Fruit fly (Drosophila melanogaster) ovary, adult (tissue): ENCODE data around the gene Obp19d.

ENCODE experiments used
- CG17801 ChIP-seq: fragments of 200-800 bp; optimal IDR thresholded peaks from 2 replicates; lab custom pipeline; 2019; ENCODE audit warnings: missing biosample characterization, mild to moderate bottlenecking, missing genetic modification characterization, moderate library complexity; ENCODE audit not compliant: partially characterized antibody

Gene Obp19d

dm6 chrX:20419313-20419712 is at the start of gene Obp19d:
Gene Obp19d, plus strand, starts transcription at chrX:20419613.
- TF ChIP-seq CG17801 (GFP tag; lab: Kevin White, UChicago), result no peak

- TF ChIP-seq CG17801 (GFP tag; lab: Kevin White, UChicago), result no peak
Observed at dm6 chrX:20376422-20376821, 43.0 kb upstream of the Obp19d start, which contains the start of gene CG12679. Gene CG12679, minus strand, starts transcription at chrX:20376522.

dm6 chrX:20385865-20386264 is 33.5 kb upstream of the Obp19d start:
- no peak for TF ChIP-seq CG17801 (GFP tag; lab: Kevin White, UChicago)

dm6 chrX:20389633-20390032 is 29.8 kb upstream of the Obp19d start:
- no peak for TF ChIP-seq CG17801 (GFP tag; lab: Kevin White, UChicago)

- no peak for TF ChIP-seq CG17801 (GFP tag; lab: Kevin White, UChicago)
Observed at dm6 chrX:20390706-20391105, 28.7 kb upstream of the Obp19d start, which contains the start of gene jb. Gene jb, minus strand, starts transcription at chrX:20390806.

dm6 chrX:20391230-20391629 is 28.2 kb upstream of the Obp19d start:
- peak; percentile 5 for TF ChIP-seq CG17801 (GFP tag; lab: Kevin White, UChicago)

- no peak for TF ChIP-seq CG17801 (GFP tag; lab: Kevin White, UChicago)
Observed at dm6 chrX:20393580-20393979, 25.8 kb upstream of the Obp19d start, which contains the start of gene Syx16. Gene Syx16, minus strand, starts transcription at chrX:20393751.

dm6 chrX:20394066-20394913 is 25.1 kb upstream of the Obp19d start, which contains the start of gene HERC2:
Gene HERC2, plus strand, starts transcription at chrX:20394395.
- no peak for TF ChIP-seq CG17801 (GFP tag; lab: Kevin White, UChicago)

dm6 chrX:20411635-20412034 is 7.8 kb upstream of the Obp19d start:
- TF ChIP-seq CG17801 (GFP tag; lab: Kevin White, UChicago), result no peak

- no peak for TF ChIP-seq CG17801 (GFP tag; lab: Kevin White, UChicago)
Observed at dm6 chrX:20413481-20413880, 5.9 kb upstream of the Obp19d start, which contains the start of gene CG15459. Gene CG15459, minus strand, starts transcription at chrX:20413581.

- no peak for TF ChIP-seq CG17801 (GFP tag; lab: Kevin White, UChicago)
Observed at dm6 chrX:20414099-20414498, 5.3 kb upstream of the Obp19d start, which contains the start of gene CG15458. Gene CG15458, minus strand, starts transcription at chrX:20414199.

dm6 chrX:20415444-20415843 is 4.0 kb upstream of the Obp19d start, which contains the start of gene Obp19a:
Gene Obp19a, plus strand, starts transcription at chrX:20415744.
- no peak for TF ChIP-seq CG17801 (GFP tag; lab: Kevin White, UChicago)

- TF ChIP-seq CG17801 (GFP tag; lab: Kevin White, UChicago), result no peak
Observed at dm6 chrX:20416433-20416832, 3.0 kb upstream of the Obp19d start, which contains the start of gene Obp19b. Gene Obp19b, plus strand, starts transcription at chrX:20416733.

- no peak for TF ChIP-seq CG17801 (GFP tag; lab: Kevin White, UChicago)
Observed at dm6 chrX:20418864-20419263, 549 bp upstream of the Obp19d start, which contains the start of gene Obp19c. Gene Obp19c, minus strand, starts transcription at chrX:20418964.

- no peak for TF ChIP-seq CG17801 (GFP tag; lab: Kevin White, UChicago)
Observed at dm6 chrX:20423158-20423557, 3.7 kb downstream of the Obp19d start.

- peak; percentile 36 for TF ChIP-seq CG17801 (GFP tag; lab: Kevin White, UChicago)
Observed at dm6 chrX:20423747-20424165, 4.3 kb downstream of the Obp19d start, which contains the start of the genes Pp4-19C and cactin. Gene Pp4-19C, minus strand, starts transcription at chrX:20424002. Gene cactin, plus strand, starts transcription at chrX:20424069.
